Worm (Caenorhabditis elegans): ENCODE data around the gene vps-2.

ce11 chrII:12790392-12790791 is 22.4 kb upstream of the vps-2 start:
- TF ChIP-seq him-1 (tag; optimal IDR thresholded peaks at IDR 0.05) = no peak
- TF ChIP-seq W03F9.2 (tag; optimal IDR thresholded peaks at IDR 0.05) = no peak
- TF ChIP-seq dao-5 (tag; optimal IDR thresholded peaks at IDR 0.05) = no peak

All from whole organism, L4/young adult.